Worm (Caenorhabditis elegans): ENCODE measurements around the gene clp-2.
A peak's percentile ranks its signal among the peaks of the same experiment; 100 is the strongest.

Gene clp-2

ce11 chrIII:4721750-4722149 lies 17.9 kb upstream of the clp-2 start, which contains the start of gene acy-1 (continued):
- peak; percentile 46 for TF ChIP-seq elt-1 (tag; optimal IDR thresholded peaks at IDR 0.05)
- no peak for TF ChIP-seq egl-27 (tag; optimal IDR thresholded peaks at IDR 0.05)
- no peak for TF ChIP-seq zag-1 (tag; optimal IDR thresholded peaks at IDR 0.05)
- peak; percentile 7 for TF ChIP-seq unc-62 (GFP tag; optimal IDR thresholded peaks at IDR 0.05)
- no peak for TF ChIP-seq nhr-237 (tag; optimal IDR thresholded peaks at IDR 0.05)
- no peak for TF ChIP-seq ama-1 (optimal IDR thresholded peaks at IDR 0.05)

ce11 chrIII:4720620-4721227 lies 16.9 kb upstream of the clp-2 start, which contains the start of gene emb-5:
Gene emb-5 (minus strand): TSS chrIII:4720670.
- TF ChIP-seq ceh-9 (tag; optimal IDR thresholded peaks at IDR 0.05) (no peak), sea-2 (GFP tag; optimal IDR thresholded peaks at IDR 0.05) (no peak), nhr-23 (tag; optimal IDR thresholded peaks at IDR 0.05) (peak; percentile 53), ztf-11 (tag; optimal IDR thresholded peaks at IDR 0.05) (no peak), mml-1 (tag; optimal IDR thresholded peaks at IDR 0.05) (no peak), hmg-11 (tag; optimal IDR thresholded peaks at IDR 0.05) (peak; percentile 25), R02D3.7 (tag; optimal IDR thresholded peaks at IDR 0.05) (peak; percentile 58), aly-2 (tag; optimal IDR thresholded peaks at IDR 0.05) (no peak), egl-27 (tag; optimal IDR thresholded peaks at IDR 0.05) (no peak), egl-5 (tag; optimal IDR thresholded peaks at IDR 0.05) (peak; percentile 35), elt-1 (tag; optimal IDR thresholded peaks at IDR 0.05) (no peak), ceh-28 (tag; optimal IDR thresholded peaks at IDR 0.05) (no peak), fkh-2 (tag; optimal IDR thresholded peaks at IDR 0.05) (no peak), nhr-43 (tag; optimal IDR thresholded peaks at IDR 0.05; ENCODE audit: poor library complexity, severe bottlenecking) (peak; percentile 3), nhr-237 (tag; optimal IDR thresholded peaks at IDR 0.05) (no peak), lin-39 (tag; optimal IDR thresholded peaks at IDR 0.05) (peak; percentile 73), ceh-82 (tag; optimal IDR thresholded peaks at IDR 0.05) (no peak), unc-39 (tag; optimal IDR thresholded peaks at IDR 0.05) (no peak), mdl-1 (tag; optimal IDR thresholded peaks at IDR 0.05) (no peak), nhr-25 (tag; optimal IDR thresholded peaks at IDR 0.05) (peak; percentile 54), tbx-2 (tag; optimal IDR thresholded peaks at IDR 0.05) (no peak), lin-15B (tag; optimal IDR thresholded peaks at IDR 0.05) (peak; percentile 81)

- no peak for TF ChIP-seq ceh-16 (tag; optimal IDR thresholded peaks at IDR 0.05)
- TF ChIP-seq nhr-43 (tag; optimal IDR thresholded peaks at IDR 0.05; ENCODE audit: poor library complexity, severe bottlenecking) = no peak
- TF ChIP-seq unc-62 (GFP tag; optimal IDR thresholded peaks at IDR 0.05) = no peak
- no peak for TF ChIP-seq hmg-11 (tag; optimal IDR thresholded peaks at IDR 0.05)
- TF ChIP-seq nhr-67 (tag; optimal IDR thresholded peaks at IDR 0.05) = no peak
- TF ChIP-seq unc-39 (tag; optimal IDR thresholded peaks at IDR 0.05) = no peak
- no peak for TF ChIP-seq ceh-28 (tag; optimal IDR thresholded peaks at IDR 0.05)
- no peak for TF ChIP-seq egl-27 (tag; optimal IDR thresholded peaks at IDR 0.05)
- no peak for TF ChIP-seq nfya-1 (tag; optimal IDR thresholded peaks at IDR 0.05; ENCODE audit: insufficient read depth)
- TF ChIP-seq aly-2 (tag; optimal IDR thresholded peaks at IDR 0.05) = no peak
Observed at ce11 chrIII:4715088-4715487, 11.3 kb upstream of the clp-2 start, which contains the start of gene him-18. Gene him-18 (minus strand): TSS chrIII:4715188.

- TF ChIP-seq unc-62 (GFP tag; optimal IDR thresholded peaks at IDR 0.05) (no peak), lsy-12 (tag; optimal IDR thresholded peaks at IDR 0.05) (no peak), nhr-77 (tag; optimal IDR thresholded peaks at IDR 0.05) (no peak)
Observed at ce11 chrIII:4708909-4709308, 5.1 kb upstream of the clp-2 start, which contains the start of gene T04A8.18. Gene T04A8.18 (plus strand): TSS chrIII:4709209.

- TF ChIP-seq aly-2 (tag; optimal IDR thresholded peaks at IDR 0.05) = no peak
- no peak for TF ChIP-seq nhr-76 (tag; optimal IDR thresholded peaks at IDR 0.05)
- TF ChIP-seq ztf-11 (tag; optimal IDR thresholded peaks at IDR 0.05) = no peak
Observed at ce11 chrIII:4706678-4707077, 2.9 kb upstream of the clp-2 start, which contains the start of gene T04A8.13. Gene T04A8.13 (plus strand): TSS chrIII:4706978.

- TF ChIP-seq nhr-77 (tag; optimal IDR thresholded peaks at IDR 0.05) (no peak), mml-1 (tag; optimal IDR thresholded peaks at IDR 0.05) (no peak), ceh-28 (tag; optimal IDR thresholded peaks at IDR 0.05) (no peak), egl-27 (tag; optimal IDR thresholded peaks at IDR 0.05) (no peak), R02D3.7 (tag; optimal IDR thresholded peaks at IDR 0.05) (no peak), nhr-25 (tag; optimal IDR thresholded peaks at IDR 0.05) (no peak), jun-1 (tag; optimal IDR thresholded peaks at IDR 0.05) (no peak)
Observed at ce11 chrIII:4705207-4705606, 1.4 kb upstream of the clp-2 start, which contains the start of gene pgap-2. Gene pgap-2 (plus strand): TSS chrIII:4705507.

All from whole organism, L3 larva.